Worm (Caenorhabditis elegans): ENCODE results near the gene ttr-26.

The ttr-26 gene

DNA sequence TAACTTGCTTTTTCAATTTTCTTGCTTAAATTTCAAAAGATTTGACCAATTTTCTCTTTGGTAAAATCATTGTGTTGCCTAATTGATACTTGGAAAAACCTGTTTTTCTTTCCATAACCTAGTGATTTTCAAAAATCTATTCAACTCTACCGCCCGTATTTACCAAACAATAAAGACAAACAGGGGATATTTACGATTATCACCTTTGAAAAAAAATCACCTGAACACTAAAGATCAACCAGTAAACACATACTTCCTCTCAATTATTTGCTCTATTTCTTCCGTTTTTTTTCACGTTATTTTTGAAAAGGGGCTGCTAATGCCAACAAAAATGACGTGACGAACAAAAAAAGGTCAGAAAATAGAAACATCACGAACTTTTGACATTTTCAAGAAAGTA lies 856 bp upstream of the ttr-26 start:
- TF ChIP-seq hlh-12 (tag; optimal IDR thresholded peaks at IDR 0.05) (no peak), ztf-6 (GFP tag; IDR thresholded peaks at IDR 0.05) (no peak), C17E4.6 (GFP tag; IDR thresholded peaks at IDR 0.05) (no peak), F23B12.7 (tag; optimal IDR thresholded peaks at IDR 0.05; ENCODE audit: insufficient read depth) (no peak), egrh-3 (GFP tag; IDR thresholded peaks at IDR 0.05) (no peak), B0336.3 (GFP tag; IDR thresholded peaks at IDR 0.05) (no peak), F52B5.7 (tag; optimal IDR thresholded peaks at IDR 0.05) (no peak), B0261.1 (tag; optimal IDR thresholded peaks at IDR 0.05) (no peak)

DNA sequence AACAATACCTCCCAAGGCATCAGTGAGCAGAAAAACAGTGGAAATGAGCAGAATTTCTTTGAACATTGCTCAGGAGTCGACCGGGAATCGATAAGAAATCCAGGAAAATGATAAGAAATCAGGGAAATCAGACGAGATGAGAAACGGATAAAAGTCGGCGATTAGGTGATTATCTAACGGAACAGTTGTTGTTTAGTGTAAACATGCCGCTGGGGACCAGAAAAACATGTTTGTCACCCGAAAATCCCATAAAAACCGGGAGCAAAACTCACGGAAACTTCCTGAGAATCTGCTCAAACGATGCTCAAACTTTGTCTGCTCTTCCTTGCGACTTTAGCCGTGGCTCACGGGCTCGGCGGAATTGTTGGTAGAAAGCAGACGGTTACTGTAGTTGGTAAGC lies 3.6 kb downstream of the ttr-26 start, which contains the start of the genes ttr-24 and ttr-25:
Gene ttr-24, minus strand, starts transcription at position 156 of the 400 bp plus-strand sequence.
Gene ttr-25, plus strand, starts transcription at position 227 of the 400 bp plus-strand sequence.
- TF ChIP-seq nhr-27 (tag; optimal IDR thresholded peaks at IDR 0.05) = no peak
- peak; percentile 8 for TF ChIP-seq K12H6.12 (tag; optimal IDR thresholded peaks at IDR 0.05)
- no peak for TF ChIP-seq efl-1 (GFP tag; optimal IDR thresholded peaks at IDR 0.05)
- no peak for TF ChIP-seq mcd-1 (GFP tag; IDR thresholded peaks at IDR 0.05)
- no peak for TF ChIP-seq tbx-9 (tag; optimal IDR thresholded peaks at IDR 0.05; ENCODE audit: borderline replicate concordance)

DNA sequence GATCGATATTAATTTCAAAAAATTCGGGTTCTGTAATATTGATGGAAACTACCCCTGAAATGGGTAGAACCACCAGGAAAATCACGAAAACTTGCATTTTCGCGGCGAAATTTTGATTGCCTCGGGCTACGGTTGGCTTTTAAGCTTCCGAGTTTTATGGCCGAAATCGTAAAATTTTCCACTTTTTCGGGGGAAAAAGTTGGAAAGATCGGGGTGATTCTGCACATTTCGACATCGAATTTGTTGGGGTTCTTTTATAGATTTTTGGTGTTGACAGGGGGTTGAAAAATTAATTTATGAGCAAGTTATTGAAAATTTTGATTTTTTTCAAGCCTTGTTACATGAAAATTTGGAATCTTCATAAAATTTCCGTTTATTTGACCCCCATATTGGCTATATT lies 6.3 kb downstream of the ttr-26 start, which contains the start of gene Y51A2D.8:
Gene Y51A2D.8, minus strand, starts transcription at position 101 of the 400 bp plus-strand sequence.
- TF ChIP-seq lin-26 (GFP tag; IDR thresholded peaks at IDR 0.05) (no peak), ceh-40 (GFP tag; IDR thresholded peaks at IDR 0.05) (no peak), ztf-22 (GFP tag; optimal IDR thresholded peaks at IDR 0.05) (no peak), let-526 (GFP tag; IDR thresholded peaks at IDR 0.05) (no peak), T07F8.4 (tag; optimal IDR thresholded peaks at IDR 0.05) (no peak), C17E4.6 (GFP tag; IDR thresholded peaks at IDR 0.05) (no peak), hrde-1 (tag; optimal IDR thresholded peaks at IDR 0.05; ENCODE audit: borderline replicate concordance) (no peak), bed-2 (GFP tag; IDR thresholded peaks at IDR 0.05) (no peak), ztf-18 (tag; optimal IDR thresholded peaks at IDR 0.05) (no peak), gei-17 (GFP tag; optimal IDR thresholded peaks at IDR 0.05) (no peak), pbrm-1 (GFP tag; IDR thresholded peaks at IDR 0.05) (no peak), rpc-1 (optimal IDR thresholded peaks at IDR 0.05) (no peak), rpc-1 (tag; optimal IDR thresholded peaks at IDR 0.05) (no peak), hlh-12 (tag; optimal IDR thresholded peaks at IDR 0.05) (no peak), ekl-4 (GFP tag; IDR thresholded peaks at IDR 0.05) (no peak), ceh-79 (tag; optimal IDR thresholded peaks at IDR 0.05) (no peak), madf-8 (GFP tag; conservative IDR thresholded peaks at IDR 0.05) (no peak), ets-4 (GFP tag; optimal IDR thresholded peaks at IDR 0.05) (no peak), tbp1 (GFP tag; optimal IDR thresholded peaks at IDR 0.05) (no peak), cebp-2 (GFP tag; IDR thresholded peaks at IDR 0.05) (no peak), mes-4 (tag; optimal IDR thresholded peaks at IDR 0.05) (no peak)

DNA sequence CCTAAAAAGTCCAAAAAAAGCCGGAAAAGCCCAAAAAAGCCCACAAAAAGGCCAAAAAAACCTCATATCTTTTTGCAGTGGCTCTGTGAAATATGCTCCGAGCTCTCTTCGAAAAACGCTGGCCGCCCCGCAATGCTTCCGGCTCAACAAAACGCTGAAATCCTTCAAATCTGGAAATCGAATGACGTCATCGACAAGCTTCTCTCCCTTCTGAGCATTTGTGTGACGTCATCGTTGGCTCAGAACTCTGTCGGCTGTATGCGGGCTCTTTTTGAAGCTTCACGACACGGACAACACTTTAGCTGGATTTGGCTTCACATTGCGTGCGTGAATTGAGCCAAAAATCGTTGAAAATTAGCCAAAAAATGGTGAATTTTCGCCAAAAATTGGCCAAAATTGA lies 24.1 kb downstream of the ttr-26 start:
- TF ChIP-seq snpc-3.4 (tag; optimal IDR thresholded peaks at IDR 0.05) = no peak

DNA sequence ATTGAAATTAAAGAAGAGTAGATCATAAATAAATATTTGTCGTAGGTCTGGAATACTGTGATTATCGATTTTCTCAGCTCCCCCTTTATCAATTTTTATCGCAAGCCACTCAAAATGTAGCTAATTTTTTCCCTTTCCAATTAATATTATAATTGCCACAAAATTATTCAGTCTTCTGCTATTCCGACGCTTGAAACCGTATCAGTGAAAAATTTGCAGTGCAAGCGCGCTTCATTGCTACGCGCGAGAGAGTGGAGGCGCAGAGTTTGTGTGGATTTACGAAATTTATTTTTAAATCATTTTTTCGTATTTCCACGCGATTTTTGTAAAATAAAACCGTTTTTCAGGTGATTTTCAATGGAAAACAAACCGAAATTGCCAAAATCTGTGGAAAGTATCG lies 26.5 kb downstream of the ttr-26 start, which contains the start of gene ints-5:
Gene ints-5, plus strand, starts transcription at position 348 of the 400 bp plus-strand sequence.
- no peak for TF ChIP-seq F52B5.7 (tag; optimal IDR thresholded peaks at IDR 0.05)
- no peak for TF ChIP-seq pha-4 (tag; optimal IDR thresholded peaks at IDR 0.05)
- TF ChIP-seq rec-8 (tag; optimal IDR thresholded peaks at IDR 0.05) = no peak
- no peak for TF ChIP-seq attf-6 (GFP tag; IDR thresholded peaks at IDR 0.05)
- peak; percentile 56 for TF ChIP-seq lsl-1 (GFP tag; optimal IDR thresholded peaks at IDR 0.05)
- peak; percentile 59 for TF ChIP-seq attf-5 (GFP tag; optimal IDR thresholded peaks at IDR 0.05)
- TF ChIP-seq mcd-1 (GFP tag; IDR thresholded peaks at IDR 0.05) = peak; percentile 94
- TF ChIP-seq ceh-27 (GFP tag; optimal IDR thresholded peaks at IDR 0.05) = no peak
- TF ChIP-seq cebp-2 (GFP tag; IDR thresholded peaks at IDR 0.05) = no peak
- TF ChIP-seq nhr-179 (tag; optimal IDR thresholded peaks at IDR 0.05) = no peak
- TF ChIP-seq sea-2 (GFP tag; IDR thresholded peaks at IDR 0.05) = no peak
- no peak for TF ChIP-seq cebp-1 (GFP tag; IDR thresholded peaks at IDR 0.05)
- peak; percentile 73 for TF ChIP-seq cebp-1 (tag; optimal IDR thresholded peaks at IDR 0.05)
- TF ChIP-seq tbp1 (GFP tag; optimal IDR thresholded peaks at IDR 0.05) = peak; percentile 5
- TF ChIP-seq efl-1 (GFP tag; optimal IDR thresholded peaks at IDR 0.05) = peak; percentile 49
